Worm (Caenorhabditis elegans) whole organism, L2 larva: Measurements from ENCODE around the gene C02F5.10.
A peak's percentile ranks its signal among the peaks of the same experiment; 100 is the strongest.

Source experiments
- C34F6.9 ChIP-seq: fragments of 150-350 bp; optimal IDR thresholded peaks from 2 replicates; lab custom pipeline; 2014; ENCODE audit warnings: missing biosample characterization, missing genetic modification characterization
- F13H6.1 ChIP-seq: sonication (generic microtip); optimal IDR thresholded peaks from 2 replicates; lab custom pipeline; 2016; ENCODE audit warnings: missing genetic modification characterization, missing compliant biosample characterization
- R02D3.7 ChIP-seq: fragments of 150-350 bp; optimal IDR thresholded peaks from 2 replicates; lab custom pipeline; 2014; ENCODE audit warnings: missing biosample characterization, missing genetic modification characterization
- Y55F3AM.14 ChIP-seq: fragments of 200-800 bp; sonication (Bioruptor generic); optimal IDR thresholded peaks from 2 replicates; lab custom pipeline; 2018; ENCODE audit warnings: mild to moderate bottlenecking, missing genetic modification characterization, missing compliant biosample characterization
- ZK546.5 ChIP-seq: sonication (generic microtip); optimal IDR thresholded peaks from 2 replicates; lab custom pipeline; 2017; ENCODE audit warnings: missing biosample characterization, missing genetic modification characterization
- aly-2 ChIP-seq: fragments of 150-350 bp; optimal IDR thresholded peaks from 2 replicates; lab custom pipeline; 2014; ENCODE audit warnings: missing biosample characterization, missing genetic modification characterization
- ama-1 ChIP-seq: fragments of 150-350 bp; optimal IDR thresholded peaks from 2 replicates; lab custom pipeline; 2018; ENCODE audit warnings: inconsistent platforms
- blmp-1 ChIP-seq: sonication (generic microtip); optimal IDR thresholded peaks from 2 replicates; lab custom pipeline; 2017; ENCODE audit warnings: missing genetic modification characterization, mild to moderate bottlenecking, missing compliant biosample characterization, antibody characterized with exemption, moderate library complexity; ENCODE audit not compliant: insufficient read depth
- ceh-82 ChIP-seq: fragments of 150-350 bp; optimal IDR thresholded peaks from 2 replicates; lab custom pipeline; 2014; ENCODE audit warnings: missing biosample characterization, missing genetic modification characterization
- crh-2 ChIP-seq: sonication (generic microtip); optimal IDR thresholded peaks from 2 replicates; lab custom pipeline; 2017; ENCODE audit warnings: missing biosample characterization, missing genetic modification characterization
- dmd-4 ChIP-seq: sonication (generic microtip); optimal IDR thresholded peaks from 2 replicates; lab custom pipeline; 2017; ENCODE audit warnings: missing biosample characterization, missing genetic modification characterization
- egl-27 ChIP-seq: sonication (generic microtip); optimal IDR thresholded peaks from 3 replicates; lab custom pipeline; 2017; ENCODE audit warnings: missing biosample characterization, missing genetic modification reagents, missing genetic modification characterization
- fos-1 ChIP-seq: fragments of 150-350 bp; optimal IDR thresholded peaks from 2 replicates; lab custom pipeline; 2014; ENCODE audit warnings: missing biosample characterization, missing genetic modification characterization
- gmeb-1 ChIP-seq: fragments of 150-350 bp; optimal IDR thresholded peaks from 2 replicates; lab custom pipeline; 2014; ENCODE audit warnings: missing biosample characterization, missing genetic modification characterization
- lin-11 ChIP-seq: fragments of 150-350 bp; sonication (generic microtip); optimal IDR thresholded peaks from 2 replicates; lab custom pipeline; 2014; ENCODE audit warnings: missing biosample characterization, missing genetic modification characterization, inconsistent platforms, mixed read lengths
- lin-13 ChIP-seq: fragments of 150-350 bp; optimal IDR thresholded peaks from 2 replicates; lab custom pipeline; 2014; ENCODE audit warnings: missing biosample characterization, missing genetic modification reagents, missing genetic modification characterization
- lsy-2 ChIP-seq, 2 experiments: fragments of 150-350 bp in 1 of 2; sonication (generic microtip) in 1 of 2; optimal IDR thresholded peaks; 2 replicates each; lab custom pipeline; 2014 to 2017; ENCODE audit warnings: missing biosample characterization in 2 of 2, missing genetic modification characterization in 2 of 2
- mab-5 ChIP-seq: fragments of 150-350 bp; optimal IDR thresholded peaks from 2 replicates; lab custom pipeline; 2014; ENCODE audit warnings: missing biosample characterization, missing genetic modification characterization
- mbf-1 ChIP-seq: sonication (generic microtip); optimal IDR thresholded peaks from 2 replicates; lab custom pipeline; 2017; ENCODE audit warnings: missing biosample characterization, missing genetic modification characterization
- mdl-1 ChIP-seq, 2 experiments: fragments of 150-350 bp in 1 of 2; sonication (generic microtip) in 1 of 2; optimal IDR thresholded peaks; 2 replicates each; lab custom pipeline; 2017; ENCODE audit warnings: missing biosample characterization in 2 of 2, missing genetic modification characterization in 2 of 2
- nhr-10 ChIP-seq: sonication (generic microtip); optimal IDR thresholded peaks from 2 replicates; lab custom pipeline; 2017; ENCODE audit warnings: missing biosample characterization, missing genetic modification characterization
- nhr-129 ChIP-seq: fragments of 150-350 bp; optimal IDR thresholded peaks from 2 replicates; lab custom pipeline; 2014; ENCODE audit warnings: missing biosample characterization, missing genetic modification characterization
- nhr-6 ChIP-seq: fragments of 150-350 bp; optimal IDR thresholded peaks from 2 replicates; lab custom pipeline; 2014; ENCODE audit warnings: missing biosample characterization, missing genetic modification characterization
- nhr-77 ChIP-seq: fragments of 150-350 bp; optimal IDR thresholded peaks from 2 replicates; lab custom pipeline; 2014; ENCODE audit warnings: missing biosample characterization, missing genetic modification characterization
- peb-1 ChIP-seq: fragments of 150-350 bp; optimal IDR thresholded peaks from 2 replicates; lab custom pipeline; 2014; ENCODE audit warnings: missing biosample characterization, missing genetic modification characterization
- sem-4 ChIP-seq: fragments of 150-350 bp; optimal IDR thresholded peaks from 2 replicates; lab custom pipeline; 2014; ENCODE audit warnings: missing biosample characterization, missing genetic modification reagents, missing genetic modification characterization
- sma-3 ChIP-seq: sonication (generic microtip); optimal IDR thresholded peaks from 2 replicates; lab custom pipeline; 2016; ENCODE audit warnings: missing genetic modification reagents, missing genetic modification characterization, missing compliant biosample characterization
- sma-9 ChIP-seq, 2 experiments: fragments of 150-350 bp in 1 of 2; sonication (generic microtip) in 1 of 2; optimal IDR thresholded peaks; 2 replicates each; lab custom pipeline; 2014 to 2016; ENCODE audit warnings: missing genetic modification characterization in 2 of 2, mild to moderate bottlenecking in 1 of 2, missing biosample characterization in 1 of 2, missing compliant biosample characterization in 1 of 2, missing genetic modification reagents in 1 of 2, moderate library complexity in 1 of 2
- snpc-4 ChIP-seq: fragments of 150-350 bp; optimal IDR thresholded peaks from 2 replicates; lab custom pipeline; 2014; ENCODE audit warnings: missing biosample characterization, missing genetic modification characterization
- unc-39 ChIP-seq: fragments of 150-350 bp; optimal IDR thresholded peaks from 2 replicates; lab custom pipeline; 2014; ENCODE audit warnings: missing biosample characterization, missing genetic modification characterization
- unc-55 ChIP-seq: fragments of 150-350 bp; sonication (generic microtip); optimal IDR thresholded peaks from 3 replicates; lab custom pipeline; 2014; ENCODE audit warnings: missing biosample characterization, missing genetic modification reagents, missing genetic modification characterization
- unc-62 ChIP-seq: fragments of 150-350 bp; optimal IDR thresholded peaks from 2 replicates; lab custom pipeline; 2014; ENCODE audit warnings: missing biosample characterization, missing genetic modification reagents, missing genetic modification characterization
- zag-1 ChIP-seq: fragments of 150-350 bp; optimal IDR thresholded peaks from 2 replicates; lab custom pipeline; 2014; ENCODE audit warnings: missing biosample characterization, missing genetic modification characterization

The C02F5.10 gene

DNA sequence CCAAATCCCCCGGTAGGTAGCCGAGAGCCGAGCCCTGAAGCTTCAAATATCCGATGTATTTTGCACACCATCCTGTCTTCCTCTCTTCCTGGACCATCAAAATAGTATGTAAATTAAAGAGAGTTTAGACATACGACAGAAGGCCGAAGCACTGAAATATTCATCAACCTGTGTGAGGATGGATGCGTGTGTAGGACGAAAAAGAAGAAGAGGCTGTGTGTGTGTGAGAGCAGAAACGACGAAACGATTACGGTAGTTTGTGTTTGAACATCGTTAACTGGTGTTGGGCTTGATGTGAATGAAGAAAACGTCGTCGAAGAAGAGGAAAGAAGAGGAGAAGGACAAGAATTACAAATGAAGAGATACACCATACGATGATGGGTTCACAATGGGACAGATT, 37.7 kb downstream of the C02F5.10 start:
- TF ChIP-seq lsy-2 (tag; optimal IDR thresholded peaks at IDR 0.05; lab: Kevin White, UChicago) = peak in 1 of 2 experiments; percentile 54
- TF ChIP-seq C34F6.9 (tag; lab: Kevin White, UChicago) = peak; percentile 17
- TF ChIP-seq sma-3 = no peak
- TF ChIP-seq F13H6.1 (tag; lab: Kevin White, UChicago) = no peak
- no peak for TF ChIP-seq nhr-6 (tag; lab: Kevin White, UChicago)
- TF ChIP-seq nhr-129 (tag; lab: Kevin White, UChicago) = peak; percentile 14
- TF ChIP-seq unc-55 (GFP tag; lab: Kevin White, UChicago) = peak; percentile 49
- TF ChIP-seq, all 48 proteins: peak for 4

DNA sequence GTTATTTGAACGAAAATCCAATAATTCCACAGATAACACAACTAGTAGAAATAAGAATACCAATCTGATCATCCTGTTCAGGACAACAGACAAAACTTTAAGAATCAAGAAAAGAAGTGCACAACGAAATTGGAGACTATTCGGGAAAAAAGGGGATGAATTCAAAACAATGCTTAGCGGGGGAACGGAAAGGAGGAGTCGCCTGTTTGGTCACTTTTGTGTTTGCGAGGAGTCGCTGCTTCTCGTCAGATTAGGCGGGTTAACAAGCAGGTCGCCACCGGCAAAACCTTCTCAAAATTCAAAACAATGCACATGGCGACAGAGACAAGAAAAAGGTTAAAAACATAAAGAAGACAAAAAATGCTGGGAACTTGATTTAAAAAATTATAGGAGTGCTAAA, 39.5 kb downstream of the C02F5.10 start, which contains the start of gene C30A5.10:
Gene C30A5.10, minus strand, starts transcription at position 101 of the 400 bp plus-strand sequence.
- TF ChIP-seq nhr-77 (tag; lab: Kevin White, UChicago) = no peak
- TF ChIP-seq unc-55 (GFP tag; lab: Kevin White, UChicago) = no peak
- no peak for TF ChIP-seq lin-13
- no peak for TF ChIP-seq unc-62 (GFP tag; lab: Kevin White, UChicago)
- TF ChIP-seq lsy-2 (tag; optimal IDR thresholded peaks at IDR 0.05; lab: Kevin White, UChicago) = no peak
- no peak for TF ChIP-seq ZK546.5 (tag; lab: Kevin White, UChicago)
- no peak for TF ChIP-seq R02D3.7 (tag; lab: Kevin White, UChicago)
- no peak for TF ChIP-seq egl-27 (tag; lab: Kevin White, UChicago)
- TF ChIP-seq unc-39 = no peak
- TF ChIP-seq mdl-1 (tag; optimal IDR thresholded peaks at IDR 0.05; lab: Kevin White, UChicago) = no peak
- no peak for TF ChIP-seq gmeb-1 (tag; lab: Kevin White, UChicago)
- TF ChIP-seq crh-2 = no peak
- no peak for TF ChIP-seq peb-1 (tag; lab: Kevin White, UChicago)
- TF ChIP-seq, all 48 proteins: peak for 0

DNA sequence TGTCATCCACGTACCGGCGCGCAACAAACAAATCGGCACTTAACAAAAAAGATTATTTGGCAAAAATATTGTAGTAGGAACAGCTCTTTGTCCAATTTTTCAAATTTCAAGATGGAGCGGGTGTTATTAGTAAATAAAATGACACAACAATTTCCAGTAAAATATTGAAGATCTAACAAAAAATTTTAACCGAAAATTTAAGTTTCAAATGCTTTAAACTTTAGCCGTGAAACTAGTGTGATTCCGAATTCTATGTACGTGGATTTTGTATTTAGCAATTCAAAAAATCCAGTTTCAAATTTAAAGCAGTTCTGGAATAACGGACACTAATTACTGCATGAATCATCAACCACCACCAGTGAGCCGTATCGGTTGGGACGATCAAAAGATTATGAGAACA, 46.5 kb downstream of the C02F5.10 start, which contains the start of gene snb-5:
Gene snb-5, plus strand, starts transcription at position 301 of the 400 bp plus-strand sequence.
- TF ChIP-seq C34F6.9 (tag; lab: Kevin White, UChicago) (no peak), nhr-10 (tag; lab: Kevin White, UChicago) (no peak), gmeb-1 (tag; lab: Kevin White, UChicago) (no peak), Y55F3AM.14 (GFP tag; lab: Kevin White, UChicago) (no peak), dmd-4 (tag; lab: Kevin White, UChicago) (no peak), snpc-4 (tag; lab: Kevin White, UChicago) (no peak), mab-5 (tag; lab: Kevin White, UChicago) (no peak), aly-2 (tag; lab: Kevin White, UChicago) (no peak), ama-1 (lab: Kevin White, UChicago) (no peak), mbf-1 (tag; lab: Kevin White, UChicago) (no peak), ceh-82 (tag; lab: Kevin White, UChicago) (no peak)

DNA sequence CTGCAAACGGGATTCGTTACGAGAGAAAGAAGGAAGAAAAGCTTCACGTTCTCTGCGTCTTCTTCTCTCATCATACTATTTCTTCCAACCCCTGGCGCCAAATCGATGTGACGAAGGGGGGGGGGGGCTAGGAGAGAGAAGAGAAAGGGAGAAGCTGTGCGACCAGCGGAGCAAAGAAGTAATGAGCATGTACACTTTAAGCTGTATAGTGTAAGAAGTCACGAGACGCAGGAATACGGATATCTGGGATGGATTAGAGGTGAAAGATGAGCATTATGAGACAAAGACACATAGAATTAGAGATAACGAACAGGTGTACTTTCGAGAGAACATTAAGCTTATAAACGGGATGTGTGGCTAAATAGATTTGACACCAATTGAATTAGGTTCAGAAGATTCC, 47.5 kb downstream of the C02F5.10 start:
- TF ChIP-seq mab-5 (tag; lab: Kevin White, UChicago) (peak; percentile 33), fos-1 (tag; lab: Kevin White, UChicago) (no peak), ZK546.5 (tag; lab: Kevin White, UChicago) (no peak), blmp-1 (tag; lab: Kevin White, UChicago) (no peak), crh-2 (peak; percentile 49), lin-11 (peak; percentile 30), C34F6.9 (tag; lab: Kevin White, UChicago) (peak; percentile 74), unc-55 (GFP tag; lab: Kevin White, UChicago) (peak; percentile 83), Y55F3AM.14 (GFP tag; lab: Kevin White, UChicago) (peak; percentile 43), F13H6.1 (tag; lab: Kevin White, UChicago) (peak; percentile 77), mbf-1 (tag; lab: Kevin White, UChicago) (no peak), sem-4 (tag; lab: Kevin White, UChicago) (peak; percentile 41), sma-9 (GFP tag; optimal IDR thresholded peaks at IDR 0.05; lab: Kevin White, UChicago) (peak; percentile 41), sma-9 (tag; optimal IDR thresholded peaks at IDR 0.05; lab: Kevin White, UChicago) (no peak), nhr-129 (tag; lab: Kevin White, UChicago) (peak; percentile 46), lsy-2 (tag; optimal IDR thresholded peaks at IDR 0.05; lab: Kevin White, UChicago) (peak in 1 of 2 experiments; percentile 68), zag-1 (tag; lab: Kevin White, UChicago) (peak; percentile 56), nhr-6 (tag; lab: Kevin White, UChicago) (no peak), lin-13 (peak; percentile 23)
